Fruit fly (Drosophila melanogaster) Kc167 (cell line): ENCODE data around the gene Mks1.

Source experiments
- h ChIP-seq: fragments of >200 bp; optimal IDR thresholded peaks from 3 replicates; lab custom pipeline; 2018; ENCODE audit warnings: missing external identifiers
- ttk ChIP-seq: sonication (Bioruptor generic); optimal IDR thresholded peaks from 2 replicates; lab custom pipeline; 2017; ENCODE audit warnings: missing external identifiers

DNA sequence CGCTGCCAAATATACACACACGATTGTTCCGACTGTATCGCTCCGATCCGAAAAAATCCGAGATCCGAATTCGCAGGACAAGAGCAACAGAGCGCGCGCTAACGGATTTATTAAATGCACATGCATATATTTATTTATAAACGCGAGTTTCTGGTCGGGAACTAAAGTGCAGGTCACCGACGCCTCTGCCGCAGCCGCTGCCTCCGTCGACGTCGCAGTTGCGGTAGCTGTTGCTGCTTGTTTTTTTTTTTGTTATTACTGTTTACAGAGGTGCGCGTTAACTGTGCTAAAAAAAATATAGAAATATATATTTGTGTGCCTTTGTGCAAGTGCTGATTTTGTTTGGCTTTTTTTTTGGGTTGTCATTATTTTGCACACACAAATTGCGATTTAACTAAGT, 32.8 kb downstream of the Mks1 start:
- TF ChIP-seq h (lab: Kevin White, UChicago) (no peak), ttk (lab: Kevin White, UChicago) (no peak)
